Worm (Caenorhabditis elegans) whole organism, L1 larva: Measurements from ENCODE around the gene nhr-246.

Experiments
- lir-3 ChIP-seq: sonication (generic microtip); optimal IDR thresholded peaks from 2 replicates; lab custom pipeline; 2016; ENCODE audit warnings: mild to moderate bottlenecking, missing genetic modification characterization, moderate library complexity, missing compliant biosample characterization; ENCODE audit not compliant: poor library complexity
- nhr-20 ChIP-seq: sonication (generic microtip); optimal IDR thresholded peaks from 2 replicates; lab custom pipeline; 2016; ENCODE audit warnings: mild to moderate bottlenecking, missing genetic modification characterization, missing compliant biosample characterization
- nhr-237 ChIP-seq: fragments of 150-350 bp; optimal IDR thresholded peaks from 2 replicates; lab custom pipeline; 2014; ENCODE audit warnings: missing biosample characterization, missing genetic modification characterization
- nhr-85 ChIP-seq: sonication (generic microtip); peaks from one replicate; lab custom pipeline; 2016; ENCODE audit warnings: missing genetic modification characterization, inconsistent platforms, missing compliant biosample characterization

DNA sequence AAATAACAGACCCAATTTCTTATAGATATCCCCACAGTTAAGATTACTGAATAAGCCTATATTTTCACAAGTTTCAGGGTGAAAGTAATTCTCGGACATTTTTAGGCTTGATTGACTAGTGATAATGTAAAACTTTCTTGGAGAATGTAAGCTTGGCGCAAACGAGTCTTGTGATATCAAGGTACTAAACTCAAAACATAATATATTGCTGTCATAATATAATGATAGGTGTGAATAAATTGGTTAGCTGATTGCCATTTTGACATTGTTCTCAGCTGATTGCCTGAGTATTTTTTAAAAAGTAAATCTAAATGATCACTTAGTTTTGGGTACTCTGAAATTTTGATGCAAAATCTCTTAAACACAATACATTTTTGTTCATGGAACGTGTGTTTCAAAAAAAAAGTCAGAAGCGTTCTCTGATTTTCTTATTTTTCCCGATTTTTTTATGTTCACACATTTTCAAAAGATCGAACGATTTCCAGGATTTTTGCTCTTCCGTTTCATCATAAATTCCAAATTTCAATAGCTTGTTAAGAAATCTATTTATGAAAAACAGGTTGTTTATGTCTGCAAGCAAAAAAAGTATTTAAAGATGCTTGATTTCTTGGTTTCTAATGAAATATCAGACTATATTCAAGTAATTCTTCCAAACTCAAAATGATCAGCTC is 34.9 kb upstream of the nhr-246 start, which contains the start of the genes srw-19 and srx-51:
- TF ChIP-seq nhr-85 (no peak), nhr-20 (tag; lab: Kevin White, UChicago) (no peak), nhr-237 (no peak), lir-3 (tag; lab: Kevin White, UChicago) (no peak)
